Worm (Caenorhabditis elegans) whole organism, L4 larva: ENCODE measurements around the gene glt-4.

ENCODE experiments used
- dpl-1 ChIP-seq: fragments of 150-350 bp; optimal IDR thresholded peaks from 2 replicates; lab custom pipeline; 2014; ENCODE audit warnings: missing biosample characterization, missing genetic modification reagents, missing genetic modification characterization
- egl-27 ChIP-seq: sonication (generic microtip); optimal IDR thresholded peaks from 3 replicates; lab custom pipeline; 2017; ENCODE audit warnings: missing biosample characterization, missing genetic modification reagents, missing genetic modification characterization
- egl-43 ChIP-seq: fragments of 200-800 bp; sonication (Bioruptor generic); IDR thresholded peaks from 2 replicates; pipeline ENCODE4 v1.3.6; 2022; ENCODE audit warnings: missing genetic modification reagents, missing genetic modification characterization, missing compliant biosample characterization
- hlh-30 ChIP-seq: sonication (generic microtip); optimal IDR thresholded peaks from 2 replicates; lab custom pipeline; 2017; ENCODE audit warnings: antibody characterized with exemption, mild to moderate bottlenecking, missing genetic modification characterization, missing compliant biosample characterization; ENCODE audit not compliant: insufficient read depth
- hmg-1.1 ChIP-seq: fragments of 200-800 bp; sonication (Bioruptor generic); IDR thresholded peaks from 2 replicates; pipeline ENCODE4 v1.3.6; 2022; ENCODE audit warnings: missing genetic modification reagents, missing genetic modification characterization, missing compliant biosample characterization
- mdl-1 ChIP-seq, 2 experiments: fragments of 150-350 bp in 1 of 2; sonication (generic microtip) in 1 of 2; optimal IDR thresholded peaks; 2 replicates each; lab custom pipeline; 2014 to 2017; ENCODE audit warnings: missing biosample characterization in 2 of 2, missing genetic modification characterization in 2 of 2
- nhr-237 ChIP-seq: sonication (generic microtip); optimal IDR thresholded peaks from 2 replicates; lab custom pipeline; 2017; ENCODE audit warnings: missing biosample characterization, missing genetic modification characterization
- nhr-28 ChIP-seq: fragments of 150-350 bp; optimal IDR thresholded peaks from 2 replicates; lab custom pipeline; 2014; ENCODE audit warnings: missing biosample characterization, missing genetic modification characterization
- unc-62 ChIP-seq, 3 experiments: fragments of 150-350 bp in 1 of 3; sonication (generic microtip); optimal IDR thresholded peaks in 2 of 3; peaks in 1 of 3; 1 replicate in 1 of 3; 2 replicates in 2 of 3; lab custom pipeline; 2014 to 2017; ENCODE audit warnings: missing biosample characterization in 3 of 3, missing genetic modification characterization in 3 of 3, missing genetic modification reagents in 3 of 3, missing genotype in 1 of 3
- ztf-11 ChIP-seq: fragments of 150-350 bp; optimal IDR thresholded peaks from 2 replicates; lab custom pipeline; 2014; ENCODE audit warnings: missing biosample characterization, missing genetic modification characterization

- TF ChIP-seq unc-62 (GFP tag; optimal IDR thresholded peaks at IDR 0.05 in 1 of 2; lab: Kevin White, UChicago) (peak in 1 of 2 experiments; percentile 13), unc-62 (tag; optimal IDR thresholded peaks at IDR 0.05; lab: Kevin White, UChicago) (no peak), egl-43 (GFP tag; lab: Robert Waterston, UW) (no peak), dpl-1 (GFP tag; lab: Kevin White, UChicago) (no peak), mdl-1 (tag; optimal IDR thresholded peaks at IDR 0.05; lab: Kevin White, UChicago) (no peak), hlh-30 (tag; lab: Kevin White, UChicago) (no peak), nhr-28 (tag; lab: Kevin White, UChicago) (no peak), ztf-11 (tag; lab: Kevin White, UChicago) (no peak), egl-27 (tag; lab: Kevin White, UChicago) (no peak), hmg-1.1 (no peak), nhr-237 (tag; lab: Kevin White, UChicago) (no peak)
Measured at ce11 chrX:6419113-6419512, 15.9 kb downstream of the glt-4 start.
